Fruit fly (Drosophila melanogaster): ENCODE results near the gene CG18304.

- no peak for TF ChIP-seq topi (GFP tag; optimal IDR thresholded peaks at IDR 0.05)
- no peak for TF ChIP-seq acj6 (GFP tag; optimal IDR thresholded peaks at IDR 0.05)
- TF ChIP-seq CG11762 (GFP tag; optimal IDR thresholded peaks at IDR 0.05; ENCODE audit: insufficient read depth): no peak
- TF ChIP-seq Sox102F (GFP tag; optimal IDR thresholded peaks at IDR 0.05): no peak
- TF ChIP-seq svp (GFP tag): no peak
- no peak for TF ChIP-seq Blimp-1 (GFP tag; optimal IDR thresholded peaks at IDR 0.05)
- no peak for TF ChIP-seq ss (GFP tag; optimal IDR thresholded peaks at IDR 0.05)
- TF ChIP-seq fd85E (GFP tag; optimal IDR thresholded peaks at IDR 0.05): no peak
Observed at dm6 chr2L:6939698-6940097, 2.9 kb downstream of the CG18304 start.

Data from whole organism, prepupa.